Worm (Caenorhabditis elegans) whole organism, L1 larva: ENCODE measurements around the gene elt-7.
A peak's percentile ranks its signal among the peaks of the same experiment; 100 is the strongest.

Source experiments
- F16B12.6 ChIP-seq: fragments of 150-350 bp; optimal IDR thresholded peaks from 2 replicates; lab custom pipeline; 2014; ENCODE audit warnings: missing biosample characterization, missing genetic modification characterization
- Y116A8C.19 ChIP-seq: sonication (generic microtip); optimal IDR thresholded peaks from 2 replicates; lab custom pipeline; 2016; ENCODE audit warnings: missing compliant biosample characterization, missing genetic modification characterization, borderline replicate concordance
- alr-1 ChIP-seq: fragments of 200-800 bp; sonication (Bioruptor generic); optimal IDR thresholded peaks from 2 replicates; lab custom pipeline; 2018; ENCODE audit warnings: borderline replicate concordance, mild to moderate bottlenecking, missing genetic modification characterization, missing compliant biosample characterization
- aly-2 ChIP-seq: fragments of 150-350 bp; optimal IDR thresholded peaks from 2 replicates; lab custom pipeline; 2014; ENCODE audit warnings: missing biosample characterization, missing genetic modification characterization
- ama-1 ChIP-seq: fragments of 150-350 bp; optimal IDR thresholded peaks from 2 replicates; lab custom pipeline; 2014
- blmp-1 ChIP-seq: fragments of 150-350 bp; optimal IDR thresholded peaks from 2 replicates; lab custom pipeline; 2014; ENCODE audit warnings: missing biosample characterization, missing genetic modification characterization
- ceh-63 ChIP-seq: fragments of 200-800 bp; sonication (Bioruptor generic); optimal IDR thresholded peaks from 2 replicates; lab custom pipeline; 2018; ENCODE audit warnings: mild to moderate bottlenecking, missing genetic modification characterization, missing compliant biosample characterization
- ceh-82 ChIP-seq, 3 experiments: fragments of 150-350 bp in 1 of 3; sonication (generic microtip) in 2 of 3; optimal IDR thresholded peaks; 2 replicates each; lab custom pipeline; 2014 to 2017; ENCODE audit warnings: missing biosample characterization in 3 of 3, missing genetic modification characterization in 3 of 3
- ces-1 ChIP-seq: fragments of 150-350 bp; optimal IDR thresholded peaks from 2 replicates; lab custom pipeline; 2014; ENCODE audit warnings: missing biosample characterization, missing genetic modification reagents, missing genetic modification characterization
- dpl-1 ChIP-seq, 3 experiments: fragments of 150-350 bp in 2 of 3; sonication (generic microtip) in 1 of 3; optimal IDR thresholded peaks; 2 replicates each; lab custom pipeline; 2014 to 2017; ENCODE audit warnings: missing biosample characterization in 3 of 3, missing genetic modification characterization in 3 of 3, missing genetic modification reagents in 3 of 3
- dsc-1 ChIP-seq: sonication (generic microtip); optimal IDR thresholded peaks from 2 replicates; lab custom pipeline; 2016; ENCODE audit warnings: mild to moderate bottlenecking, missing genetic modification characterization, missing compliant biosample characterization
- efl-3 ChIP-seq: fragments of 200-800 bp; sonication (Bioruptor generic); optimal IDR thresholded peaks from 2 replicates; lab custom pipeline; 2018; ENCODE audit warnings: mild to moderate bottlenecking, missing genetic modification characterization, missing compliant biosample characterization
- egl-13 ChIP-seq: sonication (generic microtip); optimal IDR thresholded peaks from 2 replicates; lab custom pipeline; 2016; ENCODE audit warnings: missing genotype, missing genetic modification reagents, missing genetic modification characterization, missing compliant biosample characterization
- egl-27 ChIP-seq, 2 experiments: fragments of 150-350 bp in 1 of 2; sonication (generic microtip); optimal IDR thresholded peaks; 3 replicates each; lab custom pipeline; 2017 to 2018; ENCODE audit warnings: missing biosample characterization in 2 of 2, missing genetic modification characterization in 2 of 2, missing genetic modification reagents in 2 of 2
- ets-5 ChIP-seq: fragments of 200-800 bp; sonication (Bioruptor generic); IDR thresholded peaks from 2 replicates; pipeline ENCODE4 v1.3.6; 2022; ENCODE audit warnings: missing genetic modification characterization, missing compliant biosample characterization
- fkh-10 ChIP-seq: sonication (generic microtip); optimal IDR thresholded peaks from 2 replicates; lab custom pipeline; 2017; ENCODE audit warnings: missing biosample characterization, missing genetic modification reagents, missing genetic modification characterization
- fkh-8 ChIP-seq: sonication (generic microtip); optimal IDR thresholded peaks from 2 replicates; lab custom pipeline; 2016; ENCODE audit warnings: mild to moderate bottlenecking, missing genetic modification characterization, missing compliant biosample characterization
- fos-1 ChIP-seq: fragments of 150-350 bp; optimal IDR thresholded peaks from 2 replicates; lab custom pipeline; 2014; ENCODE audit warnings: missing biosample characterization, missing genetic modification characterization
- grh-1 ChIP-seq: fragments of 200-800 bp; sonication (Bioruptor generic); IDR thresholded peaks from 2 replicates; pipeline ENCODE4 v1.3.6; 2022; ENCODE audit warnings: missing genetic modification reagents, missing genetic modification characterization, missing compliant biosample characterization
- irx-1 ChIP-seq: sonication (generic microtip); optimal IDR thresholded peaks from 2 replicates; lab custom pipeline; 2016; ENCODE audit warnings: missing genetic modification characterization, missing compliant biosample characterization
- isw-1 ChIP-seq: fragments of 200-800 bp; sonication (Bioruptor generic); IDR thresholded peaks from 2 replicates; pipeline ENCODE4 v1.3.6; 2022; ENCODE audit warnings: missing genetic modification characterization, missing compliant biosample characterization
- lin-13 ChIP-seq: fragments of 150-350 bp; optimal IDR thresholded peaks from 2 replicates; lab custom pipeline; 2014; ENCODE audit warnings: missing biosample characterization, missing genetic modification reagents, missing genetic modification characterization
- lin-14 ChIP-seq: fragments of 200-800 bp; sonication (Bioruptor generic); optimal IDR thresholded peaks from 2 replicates; lab custom pipeline; 2018; ENCODE audit warnings: mild to moderate bottlenecking, missing genetic modification characterization, moderate library complexity, missing compliant biosample characterization
- lir-3 ChIP-seq: sonication (generic microtip); optimal IDR thresholded peaks from 2 replicates; lab custom pipeline; 2016; ENCODE audit warnings: mild to moderate bottlenecking, missing genetic modification characterization, moderate library complexity, missing compliant biosample characterization; ENCODE audit not compliant: poor library complexity
- lsy-2 ChIP-seq, 2 experiments: fragments of 150-350 bp; optimal IDR thresholded peaks; 2 replicates each; lab custom pipeline; 2014; ENCODE audit warnings: missing biosample characterization in 2 of 2, missing genetic modification characterization in 2 of 2
- mdl-1 ChIP-seq, 2 experiments: fragments of 150-350 bp; optimal IDR thresholded peaks; 2 replicates each; lab custom pipeline; 2014 to 2017; ENCODE audit warnings: missing biosample characterization in 2 of 2, missing genetic modification characterization in 2 of 2, inconsistent platforms in 1 of 2
- mef-2 ChIP-seq: fragments of 150-350 bp; optimal IDR thresholded peaks from 2 replicates; lab custom pipeline; 2014; ENCODE audit warnings: missing biosample characterization, missing genetic modification characterization
- mep-1 ChIP-seq: fragments of 150-350 bp; optimal IDR thresholded peaks from 2 replicates; lab custom pipeline; 2014; ENCODE audit warnings: missing biosample characterization, missing genetic modification characterization
- nhr-19 ChIP-seq: fragments of 200-800 bp; sonication (Bioruptor generic); conservative IDR thresholded peaks from 2 replicates; pipeline ENCODE4 v1.3.6; 2022; ENCODE audit warnings: missing genetic modification characterization, missing compliant biosample characterization
- nhr-20 ChIP-seq: sonication (generic microtip); optimal IDR thresholded peaks from 2 replicates; lab custom pipeline; 2016; ENCODE audit warnings: mild to moderate bottlenecking, missing genetic modification characterization, missing compliant biosample characterization
- nhr-237 ChIP-seq: fragments of 150-350 bp; optimal IDR thresholded peaks from 2 replicates; lab custom pipeline; 2014; ENCODE audit warnings: missing biosample characterization, missing genetic modification characterization
- nhr-28 ChIP-seq: fragments of 150-350 bp; optimal IDR thresholded peaks from 2 replicates; lab custom pipeline; 2014; ENCODE audit warnings: missing biosample characterization, missing genetic modification characterization
- nhr-47 ChIP-seq: sonication (generic microtip); optimal IDR thresholded peaks from 2 replicates; lab custom pipeline; 2016; ENCODE audit warnings: mild to moderate bottlenecking, missing genetic modification characterization, moderate library complexity, missing compliant biosample characterization
- nhr-71 ChIP-seq: sonication (generic microtip); optimal IDR thresholded peaks from 2 replicates; lab custom pipeline; 2016; ENCODE audit warnings: mild to moderate bottlenecking, missing genetic modification characterization, moderate library complexity, missing compliant biosample characterization
- nhr-76 ChIP-seq: sonication (generic microtip); optimal IDR thresholded peaks from 2 replicates; lab custom pipeline; 2017; ENCODE audit warnings: missing biosample characterization, missing genetic modification characterization
- nhr-84 ChIP-seq: sonication (generic microtip); optimal IDR thresholded peaks from 2 replicates; lab custom pipeline; 2017; ENCODE audit warnings: missing biosample characterization, missing genetic modification characterization
- nhr-85 ChIP-seq: sonication (generic microtip); peaks from one replicate; lab custom pipeline; 2016; ENCODE audit warnings: missing genetic modification characterization, inconsistent platforms, missing compliant biosample characterization
- nhr-90 ChIP-seq: sonication (generic microtip); optimal IDR thresholded peaks from 2 replicates; lab custom pipeline; 2016; ENCODE audit warnings: mild to moderate bottlenecking, missing genetic modification characterization, missing compliant biosample characterization; ENCODE audit not compliant: poor library complexity
- pax-3 ChIP-seq: fragments of 200-800 bp; sonication (Bioruptor generic); optimal IDR thresholded peaks from 2 replicates; lab custom pipeline; 2018; ENCODE audit warnings: mild to moderate bottlenecking, missing genetic modification characterization, moderate library complexity, missing compliant biosample characterization
- pqm-1 ChIP-seq: sonication (generic microtip); optimal IDR thresholded peaks from 3 replicates; lab custom pipeline; 2017; ENCODE audit warnings: missing biosample characterization, missing genetic modification characterization
- rnt-1 ChIP-seq: sonication (generic microtip); optimal IDR thresholded peaks from 2 replicates; lab custom pipeline; 2016; ENCODE audit warnings: mild to moderate bottlenecking, missing genetic modification characterization, moderate library complexity, missing compliant biosample characterization
- snpc-4 ChIP-seq: fragments of 150-350 bp; optimal IDR thresholded peaks from 2 replicates; lab custom pipeline; 2014; ENCODE audit warnings: missing biosample characterization, missing genetic modification characterization
- snu-23 ChIP-seq: sonication (generic microtip); optimal IDR thresholded peaks from 2 replicates; lab custom pipeline; 2016; ENCODE audit warnings: missing genetic modification characterization, missing compliant biosample characterization
- sox-4 ChIP-seq: sonication (generic microtip); optimal IDR thresholded peaks from 2 replicates; lab custom pipeline; 2016; ENCODE audit warnings: missing genetic modification characterization, missing compliant biosample characterization
- sup-37 ChIP-seq: fragments of 200-800 bp; sonication (Bioruptor generic); optimal IDR thresholded peaks from 2 replicates; lab custom pipeline; 2018; ENCODE audit warnings: mild to moderate bottlenecking, missing genetic modification characterization, missing compliant biosample characterization
- unc-130 ChIP-seq: fragments of 150-350 bp; optimal IDR thresholded peaks from 2 replicates; lab custom pipeline; 2017; ENCODE audit warnings: missing biosample characterization, missing genetic modification characterization, inconsistent platforms
- unc-30 ChIP-seq: sonication (generic microtip); optimal IDR thresholded peaks from 2 replicates; lab custom pipeline; 2017; ENCODE audit warnings: missing biosample characterization, missing genetic modification characterization
- unc-86 ChIP-seq: sonication (generic microtip); optimal IDR thresholded peaks from 2 replicates; lab custom pipeline; 2016; ENCODE audit warnings: missing genetic modification characterization, missing compliant biosample characterization
- unc-98 ChIP-seq: fragments of 200-800 bp; sonication (Bioruptor generic); IDR thresholded peaks from 2 replicates; pipeline ENCODE4 v1.3.6; 2022; ENCODE audit warnings: missing genetic modification characterization, missing compliant biosample characterization
- vab-15 ChIP-seq: sonication (generic microtip); optimal IDR thresholded peaks from 2 replicates; lab custom pipeline; 2017; ENCODE audit warnings: missing genotype, mild to moderate bottlenecking, missing genetic modification characterization, missing compliant biosample characterization
- zag-1 ChIP-seq: fragments of 150-350 bp; optimal IDR thresholded peaks from 2 replicates; lab custom pipeline; 2014; ENCODE audit warnings: missing biosample characterization, missing genetic modification characterization
- zip-4 ChIP-seq: fragments of 200-800 bp; sonication (Bioruptor generic); optimal IDR thresholded peaks from 2 replicates; lab custom pipeline; 2018; ENCODE audit warnings: mild to moderate bottlenecking, missing genetic modification characterization, moderate library complexity, missing compliant biosample characterization
- ztf-11 ChIP-seq, 2 experiments: sonication (generic microtip); optimal IDR thresholded peaks; 2 replicates each; lab custom pipeline; 2016 to 2017; ENCODE audit warnings: missing genetic modification characterization in 2 of 2, missing biosample characterization in 1 of 2, missing compliant biosample characterization in 1 of 2
- ztf-4 ChIP-seq: fragments of 150-350 bp; optimal IDR thresholded peaks from 2 replicates; lab custom pipeline; 2014; ENCODE audit warnings: missing biosample characterization, missing genetic modification characterization

The elt-7 gene

DNA sequence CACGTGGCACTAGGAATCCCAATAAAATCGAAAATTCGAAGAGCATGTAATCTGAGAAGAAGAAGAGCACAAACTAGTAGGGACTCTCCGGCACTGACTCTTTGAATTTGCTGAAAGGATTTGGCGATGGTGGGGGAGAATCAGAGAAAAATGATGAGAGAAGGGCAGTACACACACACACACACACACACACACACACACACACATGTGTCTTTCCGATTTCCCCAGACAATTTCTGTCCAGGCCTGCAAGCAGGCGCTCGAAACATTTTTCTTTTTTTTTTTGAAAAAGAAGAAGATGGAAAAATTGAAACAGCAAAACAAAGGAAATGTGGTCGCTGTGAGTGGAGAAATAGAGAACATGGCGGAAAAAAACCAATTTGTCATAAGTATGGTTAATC, 40.4 kb upstream of the elt-7 start, which contains the start of gene tig-2 (continued):
- TF ChIP-seq fkh-8 (tag; lab: Kevin White, UChicago) (no peak), ztf-11 (tag; optimal IDR thresholded peaks at IDR 0.05; lab: Kevin White, UChicago) (no peak), lin-13 (no peak), sox-4 (tag; lab: Kevin White, UChicago) (no peak), nhr-71 (peak; percentile 61), nhr-19 (peak; percentile 38; the same call in 1 of the 2 replicates), blmp-1 (tag; lab: Kevin White, UChicago) (no peak), nhr-47 (peak; percentile 6), aly-2 (tag; lab: Kevin White, UChicago) (no peak), ztf-4 (tag; lab: Kevin White, UChicago) (no peak), pax-3 (tag; lab: Kevin White, UChicago) (no peak), isw-1 (GFP tag; lab: Robert Waterston, UW) (0 out of 2 replicates have a peak, but pooled peaks have one; percentile 4), efl-3 (GFP tag; lab: Kevin White, UChicago) (no peak), ceh-82 (tag; optimal IDR thresholded peaks at IDR 0.05; lab: Kevin White, UChicago) (no peak), F16B12.6 (tag; lab: Kevin White, UChicago) (no peak), nhr-90 (tag; lab: Kevin White, UChicago) (no peak), dpl-1 (GFP tag; optimal IDR thresholded peaks at IDR 0.05; lab: Kevin White, UChicago) (no peak), irx-1 (tag; lab: Kevin White, UChicago) (no peak), dsc-1 (tag; lab: Kevin White, UChicago) (peak; percentile 33), ama-1 (lab: Kevin White, UChicago) (no peak), mef-2 (tag; lab: Kevin White, UChicago) (no peak), unc-130 (peak; percentile 5), unc-30 (tag; lab: Kevin White, UChicago) (no peak), sup-37 (GFP tag; lab: Kevin White, UChicago) (no peak), unc-86 (tag; lab: Kevin White, UChicago) (no peak), egl-13 (no peak), ces-1 (GFP tag; lab: Kevin White, UChicago) (no peak), snu-23 (peak; percentile 56), nhr-84 (tag; lab: Kevin White, UChicago) (no peak), fos-1 (tag; lab: Kevin White, UChicago) (no peak), unc-98 (GFP tag; lab: Robert Waterston, UW) (no peak), pqm-1 (tag; lab: Kevin White, UChicago) (no peak), zip-4 (GFP tag; lab: Kevin White, UChicago) (no peak), nhr-76 (no peak), fkh-10 (GFP tag; lab: Kevin White, UChicago) (no peak), nhr-28 (tag; lab: Kevin White, UChicago) (no peak), ceh-63 (no peak), nhr-20 (tag; lab: Kevin White, UChicago) (peak; percentile 9), grh-1 (no peak), zag-1 (tag; lab: Kevin White, UChicago) (no peak), mep-1 (tag; lab: Kevin White, UChicago) (peak; percentile 36), nhr-85 (tag; lab: Kevin White, UChicago) (no peak), lir-3 (tag; lab: Kevin White, UChicago) (peak; percentile 65), nhr-237 (tag; lab: Kevin White, UChicago) (no peak), ets-5 (GFP tag; lab: Robert Waterston, UW) (no peak), snpc-4 (tag; lab: Kevin White, UChicago) (no peak), alr-1 (tag; lab: Kevin White, UChicago) (no peak), lsy-2 (tag; optimal IDR thresholded peaks at IDR 0.05; lab: Kevin White, UChicago) (peak in 1 of 2 experiments; percentile 49), Y116A8C.19 (tag; lab: Kevin White, UChicago) (no peak), lin-14 (GFP tag; lab: Kevin White, UChicago) (peak; percentile 86), mdl-1 (tag; optimal IDR thresholded peaks at IDR 0.05; lab: Kevin White, UChicago) (peak in 1 of 2 experiments; percentile 27), egl-27 (tag; optimal IDR thresholded peaks at IDR 0.05; lab: Kevin White, UChicago) (no peak), vab-15 (tag; lab: Kevin White, UChicago) (no peak), rnt-1 (tag; lab: Kevin White, UChicago) (peak; percentile 57)
